Worm (Caenorhabditis elegans) whole organism, L3 larva: ENCODE data around the gene spe-41.

Source experiments
- nhr-77 ChIP-seq: fragments of 150-350 bp; optimal IDR thresholded peaks from 2 replicates; lab custom pipeline; 2014; ENCODE audit warnings: missing biosample characterization, missing genetic modification characterization
- skn-1 ChIP-seq: fragments of 150-350 bp; optimal IDR thresholded peaks from 2 replicates; lab custom pipeline; 2014; ENCODE audit warnings: missing biosample characterization, missing genetic modification characterization
- ztf-11 ChIP-seq: fragments of 150-350 bp; optimal IDR thresholded peaks from 2 replicates; lab custom pipeline; 2014; ENCODE audit warnings: missing biosample characterization, missing genetic modification characterization

DNA sequence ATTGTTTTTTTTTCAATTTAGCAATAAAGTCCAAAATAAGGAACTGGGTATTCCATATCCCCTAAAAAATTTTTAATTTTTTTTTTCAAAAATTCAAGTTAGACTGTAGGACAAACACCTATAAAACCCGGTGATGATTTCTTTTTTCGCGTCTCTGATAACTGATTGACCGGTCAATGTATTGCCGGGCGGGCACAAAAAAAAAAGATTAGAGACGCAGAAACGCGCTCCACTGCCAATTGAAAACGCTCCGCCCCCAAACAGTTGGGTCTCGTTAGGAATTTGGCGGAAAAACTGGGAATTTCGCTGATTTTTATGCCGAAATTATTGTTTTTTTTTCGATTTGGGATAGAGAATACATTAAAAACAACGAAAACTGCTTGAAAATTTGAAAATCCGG lies 24.4 kb upstream of the spe-41 start:
- TF ChIP-seq nhr-77 (tag; lab: Kevin White, UChicago) (no peak), ztf-11 (tag; lab: Kevin White, UChicago) (no peak), skn-1 (tag; lab: Kevin White, UChicago) (no peak)
